Worm (Caenorhabditis elegans) whole organism, L3 larva: ENCODE measurements around the gene pnp-1.
A peak's percentile ranks its signal among the peaks of the same experiment; 100 is the strongest.

Experiments used
- ama-1 ChIP-seq: fragments of 150-350 bp; optimal IDR thresholded peaks from 2 replicates; lab custom pipeline; 2018
- ceh-28 ChIP-seq: fragments of 150-350 bp; optimal IDR thresholded peaks from 2 replicates; lab custom pipeline; 2014; ENCODE audit warnings: missing biosample characterization, missing genetic modification reagents, missing genetic modification characterization
- ceh-82 ChIP-seq: fragments of 150-350 bp; optimal IDR thresholded peaks from 2 replicates; lab custom pipeline; 2014; ENCODE audit warnings: missing biosample characterization, missing genetic modification characterization
- daf-12 ChIP-seq: fragments of 150-350 bp; optimal IDR thresholded peaks from 2 replicates; lab custom pipeline; 2014; ENCODE audit warnings: missing biosample characterization, missing genetic modification reagents, missing genetic modification characterization
- egl-27 ChIP-seq: sonication (generic microtip); optimal IDR thresholded peaks from 4 replicates; lab custom pipeline; 2017; ENCODE audit warnings: missing biosample characterization, missing genetic modification reagents, missing genetic modification characterization
- egl-5 ChIP-seq: fragments of 150-350 bp; optimal IDR thresholded peaks from 2 replicates; lab custom pipeline; 2017; ENCODE audit warnings: missing biosample characterization, missing genetic modification reagents, missing genetic modification characterization, inconsistent platforms
- elt-2 ChIP-seq: sonication (generic microtip); optimal IDR thresholded peaks from 2 replicates; lab custom pipeline; 2016; ENCODE audit warnings: missing genetic modification reagents, mild to moderate bottlenecking, missing genetic modification characterization, missing compliant biosample characterization
- elt-3 ChIP-seq, 3 experiments: fragments of 150-350 bp in 1 of 3; sonication (generic microtip) in 2 of 3; optimal IDR thresholded peaks; 2 replicates in 2 of 3; 4 replicates in 1 of 3; lab custom pipeline; 2014 to 2017; ENCODE audit warnings: missing biosample characterization in 3 of 3, missing genetic modification characterization in 3 of 3
- eor-1 ChIP-seq, 2 experiments: fragments of 150-350 bp; optimal IDR thresholded peaks; 2 replicates each; lab custom pipeline; 2014 to 2018; ENCODE audit warnings: missing biosample characterization in 2 of 2, missing genetic modification characterization in 2 of 2
- fkh-10 ChIP-seq: sonication (generic microtip); optimal IDR thresholded peaks from 2 replicates; lab custom pipeline; 2017; ENCODE audit warnings: missing biosample characterization, missing genetic modification reagents, missing genetic modification characterization
- fkh-2 ChIP-seq: fragments of 150-350 bp; optimal IDR thresholded peaks from 2 replicates; lab custom pipeline; 2014; ENCODE audit warnings: missing biosample characterization, missing genetic modification reagents, missing genetic modification characterization
- hmg-11 ChIP-seq: sonication (generic microtip); optimal IDR thresholded peaks from 2 replicates; lab custom pipeline; 2016; ENCODE audit warnings: missing genetic modification characterization, missing compliant biosample characterization
- jun-1 ChIP-seq: fragments of 150-350 bp; optimal IDR thresholded peaks from 2 replicates; lab custom pipeline; 2014; ENCODE audit warnings: missing biosample characterization, missing genetic modification reagents, missing genetic modification characterization
- lin-15B ChIP-seq: fragments of 150-350 bp; optimal IDR thresholded peaks from 2 replicates; lab custom pipeline; 2014; ENCODE audit warnings: missing biosample characterization, missing genetic modification characterization
- lin-39 ChIP-seq: fragments of 150-350 bp; optimal IDR thresholded peaks from 2 replicates; lab custom pipeline; 2018; ENCODE audit warnings: missing biosample characterization, missing genetic modification reagents, missing genetic modification characterization
- lsy-12 ChIP-seq: sonication (generic microtip); optimal IDR thresholded peaks from 2 replicates; lab custom pipeline; 2016; ENCODE audit warnings: mild to moderate bottlenecking, missing genetic modification characterization, missing compliant biosample characterization
- mdl-1 ChIP-seq: fragments of 150-350 bp; optimal IDR thresholded peaks from 2 replicates; lab custom pipeline; 2014; ENCODE audit warnings: missing biosample characterization, missing genetic modification characterization
- nfya-1 ChIP-seq: sonication (generic microtip); optimal IDR thresholded peaks from 2 replicates; lab custom pipeline; 2017; ENCODE audit warnings: missing genetic modification characterization, mild to moderate bottlenecking, missing compliant biosample characterization, antibody characterized with exemption, moderate library complexity; ENCODE audit not compliant: insufficient read depth
- nhr-12 ChIP-seq: fragments of 150-350 bp; optimal IDR thresholded peaks from 2 replicates; lab custom pipeline; 2014; ENCODE audit warnings: missing biosample characterization, missing genetic modification characterization
- nhr-25 ChIP-seq: sonication (generic microtip); optimal IDR thresholded peaks from 2 replicates; lab custom pipeline; 2017; ENCODE audit warnings: missing biosample characterization, missing genetic modification characterization
- nhr-43 ChIP-seq: sonication (generic microtip); optimal IDR thresholded peaks from 2 replicates; lab custom pipeline; 2016; ENCODE audit warnings: mild to moderate bottlenecking, missing genetic modification characterization, missing compliant biosample characterization; ENCODE audit not compliant: poor library complexity, severe bottlenecking
- pha-4 ChIP-seq: fragments of 150-350 bp; optimal IDR thresholded peaks from 2 replicates; lab custom pipeline; 2014; ENCODE audit warnings: missing biosample characterization, missing genetic modification reagents, missing genetic modification characterization
- pqm-1 ChIP-seq: fragments of 150-350 bp; optimal IDR thresholded peaks from 2 replicates; lab custom pipeline; 2017; ENCODE audit warnings: missing biosample characterization, missing genetic modification characterization, inconsistent platforms
- snpc-4 ChIP-seq: fragments of 150-350 bp; optimal IDR thresholded peaks from 2 replicates; lab custom pipeline; 2014; ENCODE audit warnings: missing biosample characterization, missing genetic modification characterization
- tbx-2 ChIP-seq: sonication (generic microtip); optimal IDR thresholded peaks from 2 replicates; lab custom pipeline; 2016; ENCODE audit warnings: mild to moderate bottlenecking, missing genetic modification characterization, missing compliant biosample characterization
- unc-39 ChIP-seq: sonication (generic microtip); optimal IDR thresholded peaks from 4 replicates; lab custom pipeline; 2017; ENCODE audit warnings: missing biosample characterization, missing genetic modification characterization
- zag-1 ChIP-seq: fragments of 150-350 bp; optimal IDR thresholded peaks from 2 replicates; lab custom pipeline; 2014; ENCODE audit warnings: missing biosample characterization, missing genetic modification characterization
- ztf-11 ChIP-seq: fragments of 150-350 bp; optimal IDR thresholded peaks from 2 replicates; lab custom pipeline; 2014; ENCODE audit warnings: missing biosample characterization, missing genetic modification characterization

Gene pnp-1

DNA sequence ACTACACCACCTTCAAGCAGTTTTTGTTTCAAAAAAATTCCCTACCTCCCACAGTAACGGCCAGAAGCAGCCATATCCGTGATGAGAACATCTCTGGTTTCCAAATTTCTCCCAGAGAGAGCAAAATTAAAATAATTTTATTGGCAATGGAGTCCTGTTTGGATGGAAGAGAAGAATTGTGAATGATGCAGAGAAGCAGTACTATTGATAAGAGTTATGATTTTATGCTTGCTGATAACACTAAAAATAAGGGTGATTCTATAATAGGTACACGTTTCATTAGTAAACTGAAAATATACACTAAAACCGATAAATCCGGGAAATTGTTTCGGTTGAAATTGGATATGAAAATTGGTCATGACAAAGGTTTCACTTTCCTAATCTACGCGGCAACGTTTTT is 22.3 kb upstream of the pnp-1 start, which contains the start of gene dsc-4:
TSS of gene dsc-4 (minus strand) at position 165 of the 400 bp plus-strand sequence.
- TF ChIP-seq elt-2: peak; percentile 71
- TF ChIP-seq ztf-11 (tag; lab: Kevin White, UChicago): no peak

DNA sequence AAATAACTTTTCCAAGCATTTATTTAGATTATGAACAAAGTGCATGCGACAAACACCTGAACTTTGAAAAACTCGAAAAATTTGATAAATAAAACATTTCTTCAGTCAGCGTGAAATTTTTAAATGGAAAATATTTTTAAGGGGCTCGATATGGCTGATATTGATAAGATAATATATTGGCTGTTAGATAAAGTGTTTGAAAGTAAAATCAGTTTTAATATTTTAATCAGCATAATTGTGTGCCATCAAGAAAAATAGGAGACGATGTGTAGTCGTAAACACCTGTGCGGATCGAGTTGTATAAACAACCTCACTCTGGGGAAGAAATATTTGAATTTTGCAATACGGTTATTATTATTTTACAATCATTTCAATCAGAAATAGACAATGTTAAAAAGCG is 21.6 kb upstream of the pnp-1 start:
- TF ChIP-seq tbx-2 (no peak), elt-2 (peak; percentile 48)
- TF ChIP-seq, all 47 proteins: peak for 1

DNA sequence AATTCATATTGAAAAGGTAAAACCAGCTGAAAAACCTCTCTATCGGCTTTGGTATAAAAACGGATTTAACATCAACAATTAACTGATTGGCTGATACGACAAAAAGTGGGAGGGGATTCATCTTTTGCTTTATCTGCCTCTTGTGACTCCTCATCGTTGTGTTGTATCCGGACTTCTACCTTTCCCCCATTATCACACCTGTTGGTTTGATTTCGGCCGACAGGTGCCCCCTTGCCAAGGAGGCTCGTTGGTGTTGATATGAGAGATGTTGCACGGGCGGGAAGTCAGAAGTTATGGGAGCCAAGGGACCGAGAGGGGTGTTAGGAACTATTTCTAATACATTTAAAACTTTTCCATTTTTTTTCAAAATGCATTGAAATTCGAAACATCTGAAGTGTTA is 16.4 kb upstream of the pnp-1 start:
- TF ChIP-seq lsy-12 (tag; lab: Kevin White, UChicago) (no peak), nfya-1 (tag; lab: Kevin White, UChicago) (peak; percentile 28)

DNA sequence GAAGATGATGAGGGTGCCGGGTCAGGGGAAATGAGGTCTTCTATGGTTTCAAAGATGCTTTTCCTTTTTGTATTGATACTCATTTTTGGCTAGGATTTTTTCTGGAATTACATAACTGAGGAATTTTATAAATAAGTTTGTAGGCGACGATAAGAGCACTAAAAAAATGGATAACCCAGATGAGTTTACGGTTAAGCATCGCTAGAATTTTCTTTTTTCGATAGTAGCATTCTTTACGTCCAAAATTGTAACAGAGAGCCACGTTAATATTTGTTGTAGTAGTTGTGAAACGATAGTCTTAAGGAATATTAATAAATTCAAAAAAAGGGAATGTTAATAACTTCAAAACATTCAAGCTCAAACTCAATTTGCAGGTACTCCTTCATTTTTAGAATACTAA is 15.5 kb upstream of the pnp-1 start, which contains the start of gene snai-1:
TSS of gene snai-1 (minus strand) at position 101 of the 400 bp plus-strand sequence.
- no peak for TF ChIP-seq ama-1 (lab: Kevin White, UChicago)
- no peak for TF ChIP-seq nhr-12 (tag; lab: Kevin White, UChicago)
- TF ChIP-seq unc-39 (tag; lab: Kevin White, UChicago): no peak
- TF ChIP-seq pqm-1: no peak
- no peak for TF ChIP-seq mdl-1 (tag; lab: Kevin White, UChicago)
- TF ChIP-seq zag-1 (tag; lab: Kevin White, UChicago): no peak
- no peak for TF ChIP-seq ceh-28 (tag; lab: Kevin White, UChicago)
- TF ChIP-seq egl-27 (tag; lab: Kevin White, UChicago): no peak
- no peak for TF ChIP-seq nhr-25
- TF ChIP-seq ceh-82: no peak
- TF ChIP-seq pha-4 (tag; lab: Kevin White, UChicago): no peak
- no peak for TF ChIP-seq snpc-4
- TF ChIP-seq nhr-43 (tag; lab: Kevin White, UChicago): no peak
- no peak for TF ChIP-seq jun-1
- no peak for TF ChIP-seq tbx-2

DNA sequence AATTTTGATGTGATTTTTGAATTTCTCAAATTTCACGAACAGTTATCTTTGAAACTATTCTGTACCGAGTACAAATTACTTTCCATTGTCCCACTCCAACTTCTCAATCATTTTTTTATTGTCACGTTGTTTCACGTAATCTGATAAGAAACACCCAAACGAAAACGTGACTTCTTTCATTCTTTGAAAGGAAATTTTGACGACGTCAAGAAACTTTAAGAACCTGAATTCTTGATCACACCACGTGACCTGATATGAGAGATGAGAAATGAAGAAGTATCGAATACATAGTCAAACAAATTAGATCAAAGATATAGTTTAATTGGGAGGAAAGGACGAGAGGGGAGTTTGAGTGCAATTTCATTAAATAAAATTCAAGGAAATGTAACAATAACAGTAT is 11.4 kb upstream of the pnp-1 start:
- TF ChIP-seq nhr-43 (tag; lab: Kevin White, UChicago): peak; percentile 62
- no peak for TF ChIP-seq lin-39 (tag; lab: Kevin White, UChicago)
- no peak for TF ChIP-seq pqm-1
- TF ChIP-seq nhr-25: peak; percentile 14
- no peak for TF ChIP-seq nhr-12 (tag; lab: Kevin White, UChicago)
- no peak for TF ChIP-seq ztf-11 (tag; lab: Kevin White, UChicago)

DNA sequence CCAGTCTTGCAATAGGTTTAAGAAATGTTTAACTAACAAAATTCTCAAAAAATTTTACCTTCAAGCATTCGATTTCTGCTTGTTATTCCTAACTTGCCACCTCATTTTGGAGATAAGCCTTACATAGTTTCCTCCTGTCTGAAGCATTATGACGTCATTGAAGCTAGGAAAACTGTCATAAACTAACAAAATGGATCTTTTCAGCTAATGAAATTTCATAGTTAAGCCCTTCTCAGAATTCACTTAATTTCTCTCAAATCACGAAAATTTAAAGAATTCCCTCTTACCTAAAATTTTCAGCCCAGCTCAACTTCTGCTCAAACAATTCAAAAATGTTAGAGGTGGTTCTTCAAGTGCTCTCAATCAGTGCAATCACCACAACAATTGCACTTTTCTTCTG is 9.1 kb upstream of the pnp-1 start, which contains the start of gene swt-1:
TSS of gene swt-1 (plus strand) at position 301 of the 400 bp plus-strand sequence.
- no peak for TF ChIP-seq eor-1 (tag; optimal IDR thresholded peaks at IDR 0.05; lab: Kevin White, UChicago)
- no peak for TF ChIP-seq daf-12 (tag; lab: Kevin White, UChicago)
- no peak for TF ChIP-seq egl-5 (tag; lab: Kevin White, UChicago)
- no peak for TF ChIP-seq ceh-82
- no peak for TF ChIP-seq tbx-2
- TF ChIP-seq lin-15B (tag; lab: Kevin White, UChicago): no peak
- TF ChIP-seq zag-1 (tag; lab: Kevin White, UChicago): no peak

DNA sequence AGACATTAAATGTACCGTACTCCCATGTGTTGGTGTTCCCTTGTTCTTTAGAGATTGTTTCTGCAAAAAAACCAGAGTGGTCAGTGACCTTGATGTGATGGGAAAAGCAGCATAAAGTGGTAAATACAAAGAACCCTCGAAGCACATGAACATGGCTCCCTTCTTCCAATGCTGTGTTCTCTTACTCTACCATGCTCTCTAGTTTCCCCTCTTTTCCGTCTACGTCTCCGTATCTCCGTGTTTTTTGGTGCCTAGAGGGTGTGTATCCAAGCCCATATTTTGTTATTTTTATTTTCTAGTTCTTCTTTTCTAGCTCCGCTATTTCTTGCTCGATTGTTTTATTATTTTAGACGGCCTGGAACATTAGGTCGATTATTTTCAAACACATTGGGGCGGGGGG is 8.5 kb upstream of the pnp-1 start:
- TF ChIP-seq egl-5 (tag; lab: Kevin White, UChicago) (peak; percentile 79), hmg-11 (tag; lab: Kevin White, UChicago) (peak; percentile 42), snpc-4 (no peak), pqm-1 (no peak), pha-4 (tag; lab: Kevin White, UChicago) (no peak), fkh-10 (GFP tag; lab: Kevin White, UChicago) (no peak), unc-39 (tag; lab: Kevin White, UChicago) (no peak), lin-15B (tag; lab: Kevin White, UChicago) (peak; percentile 26), fkh-2 (tag; lab: Kevin White, UChicago) (no peak), nhr-12 (tag; lab: Kevin White, UChicago) (no peak), nhr-25 (no peak), elt-3 (tag; optimal IDR thresholded peaks at IDR 0.05; lab: Kevin White, UChicago) (no peak), lsy-12 (tag; lab: Kevin White, UChicago) (no peak), nfya-1 (tag; lab: Kevin White, UChicago) (peak; percentile 44), nhr-43 (tag; lab: Kevin White, UChicago) (peak; percentile 34), lin-39 (tag; lab: Kevin White, UChicago) (peak; percentile 33)
